Worm (Caenorhabditis elegans) whole organism, late embryonic: Measurements from ENCODE around the gene C18F10.7.

Experiments
- C08G9.2 ChIP-seq: sonication (generic microtip); optimal IDR thresholded peaks from 2 replicates; lab custom pipeline; 2016; ENCODE audit warnings: mild to moderate bottlenecking, missing genetic modification characterization, moderate library complexity, missing compliant biosample characterization
- K02D7.2 ChIP-seq: sonication (generic microtip); optimal IDR thresholded peaks from 2 replicates; lab custom pipeline; 2017; ENCODE audit warnings: mild to moderate bottlenecking, missing genetic modification characterization, missing compliant biosample characterization
- K09A11.1 ChIP-seq: sonication (generic microtip); optimal IDR thresholded peaks from 2 replicates; lab custom pipeline; 2017; ENCODE audit warnings: antibody characterized with exemption, mild to moderate bottlenecking, missing genetic modification characterization, missing compliant biosample characterization; ENCODE audit not compliant: insufficient read depth
- T23F11.4 ChIP-seq: fragments of 200-800 bp; sonication (Bioruptor generic); optimal IDR thresholded peaks from 2 replicates; lab custom pipeline; 2018; ENCODE audit warnings: mild to moderate bottlenecking, missing genetic modification characterization, missing compliant biosample characterization
- Y22D7AL.16 ChIP-seq: sonication (generic microtip); optimal IDR thresholded peaks from 2 replicates; lab custom pipeline; 2016; ENCODE audit warnings: missing genetic modification characterization, missing compliant biosample characterization
- ahr-1 ChIP-seq: sonication (generic microtip); optimal IDR thresholded peaks from 2 replicates; lab custom pipeline; 2016; ENCODE audit warnings: missing genetic modification characterization, missing compliant biosample characterization
- ceh-14 ChIP-seq: sonication (generic microtip); optimal IDR thresholded peaks from 2 replicates; lab custom pipeline; 2016; ENCODE audit warnings: missing genotype, missing genetic modification characterization, missing compliant biosample characterization
- ceh-18 ChIP-seq: sonication (generic microtip); optimal IDR thresholded peaks from 2 replicates; lab custom pipeline; 2016; ENCODE audit warnings: missing genetic modification characterization, missing compliant biosample characterization
- ceh-19 ChIP-seq: fragments of 200-800 bp; sonication (Bioruptor generic); optimal IDR thresholded peaks from 2 replicates; lab custom pipeline; 2018; ENCODE audit warnings: mild to moderate bottlenecking, missing genetic modification characterization, missing compliant biosample characterization
- ceh-2 ChIP-seq: sonication (generic microtip); optimal IDR thresholded peaks from 2 replicates; lab custom pipeline; 2016; ENCODE audit warnings: missing genotype, missing genetic modification characterization, missing compliant biosample characterization
- ceh-24 ChIP-seq: sonication (generic microtip); optimal IDR thresholded peaks from 2 replicates; lab custom pipeline; 2016; ENCODE audit warnings: mild to moderate bottlenecking, missing genetic modification characterization, missing compliant biosample characterization
- ceh-31 ChIP-seq: sonication (generic microtip); optimal IDR thresholded peaks from 2 replicates; lab custom pipeline; 2016; ENCODE audit warnings: missing genetic modification characterization, missing compliant biosample characterization
- ceh-45 ChIP-seq: fragments of 200-800 bp; sonication (Bioruptor generic); IDR thresholded peaks from 2 replicates; pipeline ENCODE4 v1.3.6; 2022; ENCODE audit warnings: missing genetic modification reagents, missing genetic modification characterization, missing compliant biosample characterization
- ceh-48 ChIP-seq: sonication (generic microtip); optimal IDR thresholded peaks from 2 replicates; lab custom pipeline; 2016; ENCODE audit warnings: missing genetic modification characterization, inconsistent platforms, missing compliant biosample characterization
- ceh-9 ChIP-seq: sonication (generic microtip); optimal IDR thresholded peaks from 2 replicates; lab custom pipeline; 2016; ENCODE audit warnings: mild to moderate bottlenecking, missing genetic modification characterization, inconsistent platforms, missing compliant biosample characterization
- che-1 ChIP-seq: sonication (generic microtip); optimal IDR thresholded peaks from 2 replicates; lab custom pipeline; 2016; ENCODE audit warnings: mild to moderate bottlenecking, missing genetic modification characterization, missing compliant biosample characterization
- dmd-4 ChIP-seq: sonication (generic microtip); optimal IDR thresholded peaks from 2 replicates; lab custom pipeline; 2016; ENCODE audit warnings: borderline replicate concordance, missing genetic modification characterization, missing compliant biosample characterization
- dve-1 ChIP-seq: sonication (generic microtip); optimal IDR thresholded peaks from 2 replicates; lab custom pipeline; 2017; ENCODE audit warnings: antibody characterized with exemption, mild to moderate bottlenecking, missing genetic modification characterization, missing compliant biosample characterization
- elt-2 ChIP-seq: sonication (generic microtip); optimal IDR thresholded peaks from 2 replicates; lab custom pipeline; 2016; ENCODE audit warnings: missing genetic modification reagents, missing genetic modification characterization, missing compliant biosample characterization
- ets-4 ChIP-seq: sonication (generic microtip); optimal IDR thresholded peaks from 2 replicates; lab custom pipeline; 2016; ENCODE audit warnings: missing genetic modification characterization, missing compliant biosample characterization
- eyg-1 ChIP-seq: sonication (generic microtip); optimal IDR thresholded peaks from 2 replicates; lab custom pipeline; 2016; ENCODE audit warnings: missing genotype, missing genetic modification characterization, missing compliant biosample characterization
- fkh-10 ChIP-seq: fragments of 150-350 bp; optimal IDR thresholded peaks from 2 replicates; lab custom pipeline; 2014; ENCODE audit warnings: missing biosample characterization, missing genetic modification reagents, missing genetic modification characterization
- fkh-6 ChIP-seq: sonication (generic microtip); optimal IDR thresholded peaks from 2 replicates; lab custom pipeline; 2016; ENCODE audit warnings: missing genetic modification characterization, missing compliant biosample characterization
- gmeb-2 ChIP-seq: sonication (generic microtip); optimal IDR thresholded peaks from 2 replicates; lab custom pipeline; 2016; ENCODE audit warnings: missing genetic modification characterization, inconsistent platforms, missing compliant biosample characterization
- hlh-13 ChIP-seq: fragments of 200-800 bp; sonication (Bioruptor generic); optimal IDR thresholded peaks from 2 replicates; lab custom pipeline; 2018; ENCODE audit warnings: mild to moderate bottlenecking, missing genetic modification characterization, missing compliant biosample characterization
- hlh-15 ChIP-seq: sonication (generic microtip); optimal IDR thresholded peaks from 2 replicates; lab custom pipeline; 2016; ENCODE audit warnings: missing genetic modification characterization, missing compliant biosample characterization
- hlh-6 ChIP-seq: sonication (generic microtip); optimal IDR thresholded peaks from 2 replicates; lab custom pipeline; 2016; ENCODE audit warnings: missing genotype, missing genetic modification characterization, missing compliant biosample characterization
- lim-6 ChIP-seq: sonication (generic microtip); optimal IDR thresholded peaks from 2 replicates; lab custom pipeline; 2016; ENCODE audit warnings: missing genetic modification characterization, missing compliant biosample characterization
- lin-11 ChIP-seq: fragments of 200-800 bp; sonication (Bioruptor generic); optimal IDR thresholded peaks from 2 replicates; lab custom pipeline; 2018; ENCODE audit warnings: mild to moderate bottlenecking, missing genetic modification characterization, missing compliant biosample characterization
- madf-2 ChIP-seq: sonication (generic microtip); optimal IDR thresholded peaks from 2 replicates; lab custom pipeline; 2017; ENCODE audit warnings: missing genetic modification characterization, missing compliant biosample characterization
- nhr-11 ChIP-seq: fragments of 150-350 bp; optimal IDR thresholded peaks from 2 replicates; lab custom pipeline; 2014; ENCODE audit warnings: missing biosample characterization, missing genetic modification characterization
- nhr-232 ChIP-seq: sonication (generic microtip); optimal IDR thresholded peaks from 2 replicates; lab custom pipeline; 2016; ENCODE audit warnings: missing genetic modification characterization, missing compliant biosample characterization
- npax-4 ChIP-seq: sonication (generic microtip); optimal IDR thresholded peaks from 2 replicates; lab custom pipeline; 2016; ENCODE audit warnings: missing genetic modification characterization, missing compliant biosample characterization
- odd-2 ChIP-seq: sonication (generic microtip); optimal IDR thresholded peaks from 2 replicates; lab custom pipeline; 2017; ENCODE audit warnings: antibody characterized with exemption, mild to moderate bottlenecking, missing genetic modification characterization, missing compliant biosample characterization
- pat-9 ChIP-seq: fragments of 200-800 bp; sonication (Bioruptor generic); optimal IDR thresholded peaks from 2 replicates; lab custom pipeline; 2018; ENCODE audit warnings: mild to moderate bottlenecking, missing genetic modification characterization, moderate library complexity, missing compliant biosample characterization
- pax-1 ChIP-seq: fragments of 150-350 bp; optimal IDR thresholded peaks from 2 replicates; lab custom pipeline; 2014; ENCODE audit warnings: missing biosample characterization, missing genetic modification characterization
- pha-2 ChIP-seq: sonication (generic microtip); optimal IDR thresholded peaks from 2 replicates; lab custom pipeline; 2017; ENCODE audit warnings: mild to moderate bottlenecking, missing genetic modification characterization, missing compliant biosample characterization
- pros-1 ChIP-seq: fragments of 150-350 bp; optimal IDR thresholded peaks from 2 replicates; lab custom pipeline; 2014; ENCODE audit warnings: missing biosample characterization, missing genetic modification reagents, missing genetic modification characterization
- ref-2 ChIP-seq: sonication (generic microtip); optimal IDR thresholded peaks from 2 replicates; lab custom pipeline; 2016; ENCODE audit warnings: missing genetic modification characterization, missing compliant biosample characterization
- rnt-1 ChIP-seq: sonication (generic microtip); optimal IDR thresholded peaks from 2 replicates; lab custom pipeline; 2016; ENCODE audit warnings: missing genetic modification characterization, missing compliant biosample characterization
- sdc-2 ChIP-seq: sonication (generic microtip); optimal IDR thresholded peaks from 2 replicates; lab custom pipeline; 2016; ENCODE audit warnings: missing genotype, missing genetic modification characterization, missing compliant biosample characterization
- sox-2 ChIP-seq: fragments of 200-800 bp; sonication (Bioruptor generic); IDR thresholded peaks from 2 replicates; pipeline ENCODE4 v1.3.6; 2022; ENCODE audit warnings: missing genetic modification reagents, missing genetic modification characterization, missing compliant biosample characterization
- sox-4 ChIP-seq: sonication (generic microtip); optimal IDR thresholded peaks from 2 replicates; lab custom pipeline; 2017; ENCODE audit warnings: mild to moderate bottlenecking, missing genetic modification characterization, inconsistent platforms, missing compliant biosample characterization
- tbx-2 ChIP-seq: sonication (generic microtip); optimal IDR thresholded peaks from 2 replicates; lab custom pipeline; 2016; ENCODE audit warnings: missing genetic modification characterization, missing compliant biosample characterization
- tbx-7 ChIP-seq: sonication (generic microtip); optimal IDR thresholded peaks from 2 replicates; lab custom pipeline; 2016; ENCODE audit warnings: missing genotype, missing genetic modification characterization, missing compliant biosample characterization
- ttx-3 ChIP-seq: sonication (generic microtip); optimal IDR thresholded peaks from 2 replicates; lab custom pipeline; 2016; ENCODE audit warnings: missing genetic modification reagents, missing genetic modification characterization, missing compliant biosample characterization
- unc-42 ChIP-seq: sonication (generic microtip); optimal IDR thresholded peaks from 2 replicates; lab custom pipeline; 2016; ENCODE audit warnings: missing genotype, missing genetic modification characterization, missing compliant biosample characterization
- unc-55 ChIP-seq: sonication (generic microtip); optimal IDR thresholded peaks from 2 replicates; lab custom pipeline; 2017; ENCODE audit warnings: missing biosample characterization, missing genetic modification reagents, missing genetic modification characterization
- unc-86 ChIP-seq: sonication (generic microtip); optimal IDR thresholded peaks from 2 replicates; lab custom pipeline; 2016; ENCODE audit warnings: missing genetic modification characterization, missing compliant biosample characterization
- zip-5 ChIP-seq: sonication (generic microtip); optimal IDR thresholded peaks from 2 replicates; lab custom pipeline; 2016; ENCODE audit warnings: missing genetic modification characterization, missing compliant biosample characterization
- ztf-16 ChIP-seq: sonication (generic microtip); optimal IDR thresholded peaks from 2 replicates; lab custom pipeline; 2017; ENCODE audit warnings: missing genetic modification characterization, missing compliant biosample characterization

Gene C18F10.7

DNA sequence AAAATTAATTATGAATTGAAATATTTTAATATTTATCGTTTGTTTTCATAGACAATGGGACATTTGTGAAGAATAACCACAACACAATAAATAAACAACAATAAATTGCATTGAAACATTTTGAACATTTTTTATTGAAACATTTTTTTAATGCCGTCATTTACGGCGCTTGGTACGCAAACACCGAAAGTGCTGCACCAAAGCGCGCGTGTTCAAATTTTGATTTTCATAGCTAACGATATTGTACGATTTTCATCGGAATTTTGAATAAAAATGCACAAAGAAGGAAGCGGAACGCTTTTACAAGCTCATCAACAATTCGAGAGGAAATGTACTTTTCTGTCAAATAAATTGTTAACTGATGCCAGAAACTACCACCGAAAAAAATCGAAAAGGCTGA, 25.6 kb upstream of the C18F10.7 start:
- TF ChIP-seq T23F11.4 (GFP tag; lab: Kevin White, UChicago) (no peak), fkh-10 (GFP tag; lab: Kevin White, UChicago) (no peak), ztf-16 (tag; lab: Kevin White, UChicago) (no peak), ceh-48 (no peak)

DNA sequence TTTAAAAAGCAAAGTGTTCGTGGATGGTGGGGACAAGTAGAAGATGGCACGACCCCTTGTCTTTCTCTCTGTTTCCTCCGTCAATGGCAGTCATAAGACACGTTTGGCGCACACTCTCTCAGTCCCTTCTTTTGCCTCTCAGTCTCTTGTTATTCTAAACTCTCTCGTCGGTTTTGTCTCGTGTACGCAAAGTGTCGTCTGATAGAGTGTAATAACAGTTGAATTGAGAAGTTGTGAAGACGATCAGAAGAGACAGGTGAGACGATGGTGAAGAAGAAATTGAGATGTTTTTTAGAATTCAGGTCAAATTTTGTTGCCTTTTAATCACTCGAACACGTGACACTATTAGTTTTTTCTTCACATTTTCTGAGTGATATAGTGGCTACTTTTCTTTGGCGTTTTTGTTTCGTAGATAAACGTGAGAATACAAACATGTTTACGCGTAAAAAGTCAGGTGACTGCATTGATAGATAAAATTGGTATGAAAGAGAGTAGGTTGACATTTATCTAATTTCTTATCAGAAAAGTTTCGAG, 25.0 kb upstream of the C18F10.7 start, which contains the start of gene F47D12.9:
TSS of gene F47D12.9 (minus strand) at position 267 of the 534 bp plus-strand sequence.
- TF ChIP-seq ceh-9 (no peak), pat-9 (tag; lab: Kevin White, UChicago) (no peak), lin-11 (tag; lab: Kevin White, UChicago) (no peak), hlh-15 (tag; lab: Kevin White, UChicago) (no peak), hlh-6 (tag; lab: Kevin White, UChicago) (no peak), dmd-4 (no peak), ceh-31 (peak; percentile 58), ceh-24 (tag; lab: Kevin White, UChicago) (no peak), ceh-45 (GFP tag; lab: Robert Waterston, UW) (no peak), Y22D7AL.16 (tag; lab: Kevin White, UChicago) (no peak), pax-1 (no peak), ref-2 (tag; lab: Kevin White, UChicago) (no peak), madf-2 (tag; lab: Kevin White, UChicago) (no peak), hlh-13 (no peak), fkh-10 (GFP tag; lab: Kevin White, UChicago) (no peak), sox-4 (no peak), nhr-11 (tag; lab: Kevin White, UChicago) (no peak), ceh-14 (no peak), ceh-2 (tag; lab: Kevin White, UChicago) (no peak), gmeb-2 (tag; lab: Kevin White, UChicago) (no peak), ceh-19 (GFP tag; lab: Kevin White, UChicago) (no peak), che-1 (tag; lab: Kevin White, UChicago) (no peak), T23F11.4 (GFP tag; lab: Kevin White, UChicago) (no peak), unc-86 (tag; lab: Kevin White, UChicago) (no peak), sox-2 (peak; percentile 25; the same call in 1 of the 2 replicates), tbx-2 (tag; lab: Kevin White, UChicago) (no peak), sdc-2 (no peak), fkh-6 (tag; lab: Kevin White, UChicago) (no peak), eyg-1 (tag; lab: Kevin White, UChicago) (no peak), unc-55 (GFP tag; lab: Kevin White, UChicago) (peak; percentile 11), npax-4 (tag; lab: Kevin White, UChicago) (no peak), C08G9.2 (tag; lab: Kevin White, UChicago) (no peak), ceh-18 (tag; lab: Kevin White, UChicago) (peak; percentile 46), pros-1 (tag; lab: Kevin White, UChicago) (no peak), dve-1 (tag; lab: Kevin White, UChicago) (no peak), pha-2 (tag; lab: Kevin White, UChicago) (no peak), elt-2 (tag; lab: Kevin White, UChicago) (peak; percentile 81), odd-2 (tag; lab: Kevin White, UChicago) (no peak), ztf-16 (tag; lab: Kevin White, UChicago) (no peak), rnt-1 (tag; lab: Kevin White, UChicago) (no peak), ahr-1 (tag; lab: Kevin White, UChicago) (no peak), nhr-232 (tag; lab: Kevin White, UChicago) (no peak), K09A11.1 (no peak), zip-5 (tag; lab: Kevin White, UChicago) (no peak), K02D7.2 (no peak), unc-42 (tag; lab: Kevin White, UChicago) (no peak), ets-4 (tag; lab: Kevin White, UChicago) (no peak), tbx-7 (no peak), ttx-3 (tag; lab: Kevin White, UChicago) (no peak), lim-6 (tag; lab: Kevin White, UChicago) (no peak)
